Worm (Caenorhabditis elegans): ENCODE results near the gene D1086.3.

Gene D1086.3

ce11 chrV:14082453-14082852 lies 10.1 kb upstream of the D1086.3 start, which contains the start of gene D1086.10:
Gene D1086.10, plus strand, starts transcription at chrV:14082753.
- no peak for TF ChIP-seq T22C8.4 (GFP tag; IDR thresholded peaks at IDR 0.05)
- TF ChIP-seq ref-1 (GFP tag; conservative IDR thresholded peaks at IDR 0.05), result no peak
- TF ChIP-seq ztf-23 (GFP tag; IDR thresholded peaks at IDR 0.05), result no peak
- no peak for TF ChIP-seq flt-1 (GFP tag; IDR thresholded peaks at IDR 0.05)
- TF ChIP-seq klf-2 (GFP tag; conservative IDR thresholded peaks at IDR 0.05), result no peak
- TF ChIP-seq med-1 (GFP tag; optimal IDR thresholded peaks at IDR 0.05; ENCODE audit: insufficient read depth), result no peak
- no peak for TF ChIP-seq tab-1 (GFP tag; IDR thresholded peaks at IDR 0.05)
- no peak for TF ChIP-seq cog-1 (tag; optimal IDR thresholded peaks at IDR 0.05)
- TF ChIP-seq ztf-29 (GFP tag; IDR thresholded peaks at IDR 0.05), result no peak

- TF ChIP-seq tab-1 (GFP tag; IDR thresholded peaks at IDR 0.05), result no peak
Measured at ce11 chrV:14083970-14084369, 8.6 kb upstream of the D1086.3 start, which contains the start of gene D1086.7. Gene D1086.7, plus strand, starts transcription at chrV:14084270.

DNA sequence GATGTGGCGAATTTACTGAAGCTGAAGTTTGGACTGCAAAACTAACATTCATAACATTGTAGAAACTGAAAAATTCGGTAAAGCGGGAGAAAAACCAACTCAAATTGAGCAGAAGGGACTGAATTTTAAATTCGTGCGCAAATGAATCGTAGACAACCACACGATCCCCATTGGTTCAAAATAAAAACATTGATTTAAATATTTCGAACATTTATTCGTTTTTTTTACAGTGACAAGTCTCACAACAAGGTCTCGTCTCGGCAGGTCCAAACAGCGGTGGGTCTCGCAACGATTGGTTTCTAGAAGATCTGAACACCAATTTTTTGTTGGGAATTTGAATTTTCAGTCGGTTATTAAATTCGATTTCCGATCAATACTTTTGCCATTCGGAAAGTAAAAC lies 7.0 kb upstream of the D1086.3 start, which contains the start of gene D1086.18:
TSS of gene D1086.18 (plus strand) at position 301 of the 400 bp plus-strand sequence.
- TF ChIP-seq ztf-29 (GFP tag; IDR thresholded peaks at IDR 0.05) (no peak), T22C8.4 (GFP tag; IDR thresholded peaks at IDR 0.05) (no peak), klf-2 (GFP tag; conservative IDR thresholded peaks at IDR 0.05) (no peak), cog-1 (tag; optimal IDR thresholded peaks at IDR 0.05) (no peak), tab-1 (GFP tag; IDR thresholded peaks at IDR 0.05) (no peak)

ce11 chrV:14088051-14088450 lies 4.5 kb upstream of the D1086.3 start, which contains the start of gene D1086.19:
Gene D1086.19, plus strand, starts transcription at chrV:14088351.
- TF ChIP-seq ztf-23 (GFP tag; IDR thresholded peaks at IDR 0.05) (no peak), cog-1 (tag; optimal IDR thresholded peaks at IDR 0.05) (no peak), tab-1 (GFP tag; IDR thresholded peaks at IDR 0.05) (no peak), med-1 (GFP tag; optimal IDR thresholded peaks at IDR 0.05; ENCODE audit: insufficient read depth) (no peak), ztf-29 (GFP tag; IDR thresholded peaks at IDR 0.05) (no peak), T22C8.4 (GFP tag; IDR thresholded peaks at IDR 0.05) (no peak), flt-1 (GFP tag; IDR thresholded peaks at IDR 0.05) (no peak), klf-2 (GFP tag; conservative IDR thresholded peaks at IDR 0.05) (no peak), ref-1 (GFP tag; conservative IDR thresholded peaks at IDR 0.05) (no peak)

- no peak for TF ChIP-seq ztf-23 (GFP tag; IDR thresholded peaks at IDR 0.05)
- no peak for TF ChIP-seq med-1 (GFP tag; optimal IDR thresholded peaks at IDR 0.05; ENCODE audit: insufficient read depth)
- TF ChIP-seq ztf-29 (GFP tag; IDR thresholded peaks at IDR 0.05), result no peak
- TF ChIP-seq cog-1 (tag; optimal IDR thresholded peaks at IDR 0.05), result no peak
- no peak for TF ChIP-seq ref-1 (GFP tag; conservative IDR thresholded peaks at IDR 0.05)
- no peak for TF ChIP-seq tab-1 (GFP tag; IDR thresholded peaks at IDR 0.05)
- TF ChIP-seq klf-2 (GFP tag; conservative IDR thresholded peaks at IDR 0.05), result no peak
- TF ChIP-seq T22C8.4 (GFP tag; IDR thresholded peaks at IDR 0.05), result no peak
- TF ChIP-seq flt-1 (GFP tag; IDR thresholded peaks at IDR 0.05), result no peak
Measured at ce11 chrV:14090309-14090967, 2.2 kb upstream of the D1086.3 start, which contains the start of the genes D1086.5 and him-5. Gene D1086.5, minus strand, starts transcription at chrV:14090359. Gene him-5, plus strand, starts transcription at chrV:14090426.

ce11 chrV:14093805-14094204 lies 1.2 kb downstream of the D1086.3 start, which contains the start of gene D1086.8:
Gene D1086.8, plus strand, starts transcription at chrV:14094105.
- TF ChIP-seq med-1 (GFP tag; optimal IDR thresholded peaks at IDR 0.05; ENCODE audit: insufficient read depth), result no peak

DNA sequence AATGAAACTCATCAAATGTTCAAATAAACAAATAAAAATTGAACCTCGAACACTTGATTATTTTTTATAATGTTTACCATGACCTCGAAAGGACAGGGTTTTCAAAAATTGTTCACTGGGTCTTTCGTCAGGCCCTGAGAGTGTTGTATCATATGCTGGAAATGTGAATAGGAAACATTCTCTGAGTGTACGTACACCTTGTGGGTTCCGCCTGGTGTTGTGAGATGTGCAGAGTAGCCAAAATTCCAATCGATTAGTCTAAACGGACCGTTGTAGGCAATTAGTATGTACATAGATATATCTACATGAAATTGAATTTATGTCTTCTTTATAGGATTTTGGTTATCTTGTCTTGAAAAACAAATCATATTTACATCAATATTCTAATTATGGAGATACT lies 2.0 kb downstream of the D1086.3 start:
- TF ChIP-seq tab-1 (GFP tag; IDR thresholded peaks at IDR 0.05) (no peak), ref-1 (GFP tag; conservative IDR thresholded peaks at IDR 0.05) (no peak)

ce11 chrV:14094953-14095352 lies 2.4 kb downstream of the D1086.3 start:
- TF ChIP-seq klf-2 (GFP tag; conservative IDR thresholded peaks at IDR 0.05), result no peak
- TF ChIP-seq ztf-23 (GFP tag; IDR thresholded peaks at IDR 0.05), result no peak
- no peak for TF ChIP-seq flt-1 (GFP tag; IDR thresholded peaks at IDR 0.05)
- no peak for TF ChIP-seq cog-1 (tag; optimal IDR thresholded peaks at IDR 0.05)
- TF ChIP-seq T22C8.4 (GFP tag; IDR thresholded peaks at IDR 0.05), result no peak

DNA sequence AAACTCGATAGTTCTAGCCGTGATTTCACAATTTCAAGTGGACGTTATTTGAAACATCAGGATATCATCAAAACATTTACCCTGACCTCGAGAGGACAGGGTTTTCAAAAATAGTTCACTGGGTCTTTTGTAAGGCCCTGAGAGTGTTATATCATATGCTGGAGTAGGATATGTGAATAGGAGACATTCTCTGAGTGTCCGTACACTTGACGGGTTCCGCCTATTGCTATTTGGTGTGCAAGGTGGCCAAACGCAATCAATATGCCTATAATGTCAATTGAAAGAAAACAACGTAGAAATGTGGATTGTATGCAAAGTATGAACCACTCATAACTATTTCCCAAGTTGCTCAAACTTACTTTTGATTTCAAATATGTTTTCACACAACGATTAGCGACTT lies 4.8 kb downstream of the D1086.3 start:
- TF ChIP-seq med-1 (GFP tag; optimal IDR thresholded peaks at IDR 0.05; ENCODE audit: insufficient read depth) (no peak), klf-2 (GFP tag; conservative IDR thresholded peaks at IDR 0.05) (no peak), flt-1 (GFP tag; IDR thresholded peaks at IDR 0.05) (no peak), T22C8.4 (GFP tag; IDR thresholded peaks at IDR 0.05) (no peak), tab-1 (GFP tag; IDR thresholded peaks at IDR 0.05) (no peak), ztf-23 (GFP tag; IDR thresholded peaks at IDR 0.05) (no peak), cog-1 (tag; optimal IDR thresholded peaks at IDR 0.05) (no peak), ref-1 (GFP tag; conservative IDR thresholded peaks at IDR 0.05) (no peak), ztf-29 (GFP tag; IDR thresholded peaks at IDR 0.05) (no peak)

- TF ChIP-seq ztf-23 (GFP tag; IDR thresholded peaks at IDR 0.05) (no peak), klf-2 (GFP tag; conservative IDR thresholded peaks at IDR 0.05) (no peak), ztf-29 (GFP tag; IDR thresholded peaks at IDR 0.05) (no peak), cog-1 (tag; optimal IDR thresholded peaks at IDR 0.05) (no peak), med-1 (GFP tag; optimal IDR thresholded peaks at IDR 0.05; ENCODE audit: insufficient read depth) (no peak), flt-1 (GFP tag; IDR thresholded peaks at IDR 0.05) (no peak), tab-1 (GFP tag; IDR thresholded peaks at IDR 0.05) (no peak)
Measured at ce11 chrV:14098519-14098918, 5.9 kb downstream of the D1086.3 start, which contains the start of the genes D1086.2 and D1086.1. Gene D1086.2, minus strand, starts transcription at chrV:14098668. Gene D1086.1, plus strand, starts transcription at chrV:14098858.

DNA sequence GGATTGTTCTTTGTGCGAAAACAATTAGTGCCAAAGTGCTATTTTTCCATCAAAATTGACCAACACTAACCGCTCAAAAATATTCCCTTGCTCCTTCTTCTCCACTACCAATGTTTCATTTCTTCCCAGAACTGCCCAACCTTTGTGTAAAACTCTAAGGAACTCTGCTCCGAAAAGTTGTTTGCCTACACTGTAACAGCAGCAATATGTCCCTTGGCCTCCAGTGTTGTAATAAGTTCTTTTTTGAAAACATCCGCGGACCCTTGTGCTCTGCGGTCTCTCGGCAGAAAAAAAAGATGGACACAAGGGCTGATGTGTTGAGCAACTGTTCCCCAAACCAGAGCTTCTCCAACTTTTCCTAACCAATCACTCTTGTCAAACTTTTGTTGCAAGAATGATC lies 8.3 kb downstream of the D1086.3 start, which contains the start of gene D1086.12:
TSS of gene D1086.12 (plus strand) at position 301 of the 400 bp plus-strand sequence.
- no peak for TF ChIP-seq ref-1 (GFP tag; conservative IDR thresholded peaks at IDR 0.05)
- TF ChIP-seq T22C8.4 (GFP tag; IDR thresholded peaks at IDR 0.05), result no peak
- no peak for TF ChIP-seq ztf-23 (GFP tag; IDR thresholded peaks at IDR 0.05)
- no peak for TF ChIP-seq med-1 (GFP tag; optimal IDR thresholded peaks at IDR 0.05; ENCODE audit: insufficient read depth)
- no peak for TF ChIP-seq cog-1 (tag; optimal IDR thresholded peaks at IDR 0.05)
- no peak for TF ChIP-seq klf-2 (GFP tag; conservative IDR thresholded peaks at IDR 0.05)
- TF ChIP-seq flt-1 (GFP tag; IDR thresholded peaks at IDR 0.05), result no peak
- no peak for TF ChIP-seq tab-1 (GFP tag; IDR thresholded peaks at IDR 0.05)
- TF ChIP-seq ztf-29 (GFP tag; IDR thresholded peaks at IDR 0.05), result no peak
